Worm (Caenorhabditis elegans): ENCODE results near the gene C01G10.17.

- TF ChIP-seq T22C8.4 (GFP tag; IDR thresholded peaks at IDR 0.05) (no peak), ztf-23 (GFP tag; IDR thresholded peaks at IDR 0.05) (no peak), ref-1 (GFP tag; conservative IDR thresholded peaks at IDR 0.05) (no peak), med-1 (GFP tag; optimal IDR thresholded peaks at IDR 0.05; ENCODE audit: insufficient read depth) (no peak), cog-1 (tag; optimal IDR thresholded peaks at IDR 0.05) (no peak), ztf-29 (GFP tag; IDR thresholded peaks at IDR 0.05) (no peak), flt-1 (GFP tag; IDR thresholded peaks at IDR 0.05) (no peak), tab-1 (GFP tag; IDR thresholded peaks at IDR 0.05) (no peak)
Observed at ce11 chrV:15140247-15140646, 49.7 kb downstream of the C01G10.17 start, which contains the start of gene K08F9.3.
